Fruit fly (Drosophila melanogaster) whole organism, embryonic: Measurements from ENCODE around the gene cdi.
A peak's percentile ranks its signal among the peaks of the same experiment; 100 is the strongest.

ENCODE experiments used
- ATbp ChIP-seq: fragments of 200-800 bp; sonication (Bioruptor generic); optimal IDR thresholded peaks from 2 replicates; lab custom pipeline; 2017; ENCODE audit warnings: missing biosample characterization, mild to moderate bottlenecking, missing genetic modification characterization, missing genetic modification reagents
- CG10654 ChIP-seq: fragments of 200-800 bp; sonication (Bioruptor generic); optimal IDR thresholded peaks from 2 replicates; lab custom pipeline; 2016; ENCODE audit warnings: missing biosample characterization, missing genetic modification characterization
- CG11247 ChIP-seq: fragments of 200-800 bp; sonication (Bioruptor generic); IDR thresholded peaks from 2 replicates; pipeline ENCODE4 v1.3.6; 2022; ENCODE audit warnings: missing biosample characterization, missing genetic modification characterization
- CG11456 ChIP-seq: fragments of 200-800 bp; sonication (Bioruptor generic); IDR thresholded peaks from 3 replicates; pipeline ENCODE4 v1.3.6; 2022; ENCODE audit warnings: missing biosample characterization, missing genetic modification characterization
- CG14441 ChIP-seq: fragments of 200-800 bp; sonication (Bioruptor generic); IDR thresholded peaks from 2 replicates; pipeline ENCODE4 v1.3.6; 2022; ENCODE audit warnings: missing biosample characterization, missing genetic modification characterization
- CG14710 ChIP-seq: fragments of 200-800 bp; sonication (Bioruptor generic); optimal IDR thresholded peaks from 3 replicates; lab custom pipeline; 2019; ENCODE audit warnings: missing biosample characterization, mild to moderate bottlenecking, missing genetic modification characterization, moderate library complexity
- CG15479 ChIP-seq: fragments of 200-800 bp; sonication (Bioruptor generic); optimal IDR thresholded peaks from 3 replicates; lab custom pipeline; 2019; ENCODE audit warnings: missing biosample characterization, mild to moderate bottlenecking, missing genetic modification characterization, moderate library complexity
- CG16813 ChIP-seq: fragments of 200-800 bp; sonication (Bioruptor generic); IDR thresholded peaks from 3 replicates; pipeline ENCODE4 v1.3.6; 2022; ENCODE audit warnings: missing biosample characterization, missing genetic modification characterization; ENCODE audit not compliant: partially characterized antibody
- CG17186 ChIP-seq: fragments of 200-800 bp; sonication (Bioruptor generic); optimal IDR thresholded peaks from 3 replicates; lab custom pipeline; 2017; ENCODE audit warnings: missing biosample characterization, missing genetic modification reagents, missing genetic modification characterization
- CG2875 ChIP-seq: fragments of 200-800 bp; sonication (Bioruptor generic); optimal IDR thresholded peaks from 2 replicates; lab custom pipeline; 2017; ENCODE audit warnings: missing biosample characterization, mild to moderate bottlenecking, missing genetic modification characterization, missing genetic modification reagents
- CG30403 ChIP-seq: fragments of 200-800 bp; sonication (Bioruptor generic); optimal IDR thresholded peaks from 3 replicates; lab custom pipeline; 2016; ENCODE audit warnings: missing biosample characterization, missing genetic modification characterization
- CG30431 ChIP-seq: fragments of 200-800 bp; sonication (Bioruptor generic); optimal IDR thresholded peaks from 2 replicates; lab custom pipeline; 2017; ENCODE audit warnings: missing biosample characterization, missing genetic modification characterization
- CG31365 ChIP-seq: fragments of 200-800 bp; sonication (Bioruptor generic); optimal IDR thresholded peaks from 2 replicates; lab custom pipeline; 2018; ENCODE audit warnings: missing biosample characterization, mild to moderate bottlenecking, missing genetic modification characterization
- CG32532 ChIP-seq: fragments of 200-800 bp; sonication (Bioruptor generic); IDR thresholded peaks from 2 replicates; pipeline ENCODE4 v1.3.6; 2022; ENCODE audit warnings: missing biosample characterization, missing genetic modification characterization
- CG3726 ChIP-seq: fragments of 200-800 bp; sonication (Bioruptor generic); IDR thresholded peaks from 3 replicates; pipeline ENCODE4, ENCODE4 v1.3.6; 2022; ENCODE audit warnings: missing biosample characterization, missing genetic modification characterization
- CG4404 ChIP-seq: fragments of 200-800 bp; sonication (Bioruptor generic); IDR thresholded peaks from 2 replicates; pipeline ENCODE4 v1.3.6; 2022; ENCODE audit warnings: missing biosample characterization, missing genetic modification characterization
- CG5953 ChIP-seq: fragments of 200-800 bp; sonication (Bioruptor generic); IDR thresholded peaks from 2 replicates; pipeline ENCODE4 v1.3.6; 2022; ENCODE audit warnings: missing biosample characterization, missing genetic modification characterization
- CG8290 ChIP-seq, 3 experiments: fragments of 200-800 bp; sonication (Bioruptor generic); optimal IDR thresholded peaks; 2 replicates each; lab custom pipeline; 2016 to 2019; ENCODE audit warnings: missing biosample characterization in 3 of 3, missing genetic modification characterization in 3 of 3, mild to moderate bottlenecking in 2 of 3, moderate library complexity in 1 of 3
- CG8478 ChIP-seq: fragments of >200 bp; optimal IDR thresholded peaks from 2 replicates; lab custom pipeline; 2018
- CG9215 ChIP-seq: fragments of 200-800 bp; sonication (Bioruptor generic); IDR thresholded peaks from 2 replicates; pipeline ENCODE4 v1.3.6; 2022; ENCODE audit warnings: missing biosample characterization, missing genetic modification characterization
- CG9437 ChIP-seq: fragments of 200-800 bp; sonication (Bioruptor generic); optimal IDR thresholded peaks from 2 replicates; lab custom pipeline; 2018; ENCODE audit warnings: missing biosample characterization, mild to moderate bottlenecking, missing genetic modification characterization
- Dp ChIP-seq: fragments of 200-800 bp; sonication (Bioruptor generic); optimal IDR thresholded peaks from 2 replicates; lab custom pipeline; 2018; ENCODE audit warnings: missing biosample characterization, mild to moderate bottlenecking, missing genetic modification characterization, moderate library complexity
- Kr ChIP-seq: fragments of 200-800 bp; sonication (Bioruptor generic); optimal IDR thresholded peaks from 2 replicates; lab custom pipeline; 2017; ENCODE audit warnings: missing biosample characterization, mild to moderate bottlenecking, missing genetic modification characterization
- MESR4 ChIP-seq: fragments of 200-800 bp; sonication (Bioruptor generic); optimal IDR thresholded peaks from 2 replicates; lab custom pipeline; 2018; ENCODE audit warnings: missing biosample characterization, mild to moderate bottlenecking, missing genetic modification characterization, moderate library complexity
- Med ChIP-seq: fragments of 200-800 bp; sonication (Bioruptor generic); peaks from one replicate; lab custom pipeline; 2016; ENCODE audit warnings: missing biosample characterization, missing genetic modification characterization, mild to moderate bottlenecking, inconsistent platforms, moderate library complexity
- NC2β ChIP-seq: fragments of 200-800 bp; sonication (Bioruptor generic); optimal IDR thresholded peaks from 2 replicates; lab custom pipeline; 2016; ENCODE audit warnings: missing biosample characterization, missing genetic modification characterization
- Opbp ChIP-seq: fragments of 200-800 bp; sonication (Bioruptor generic); IDR thresholded peaks from 3 replicates; pipeline ENCODE4 v1.3.6; 2022; ENCODE audit warnings: missing biosample characterization, missing genetic modification characterization; ENCODE audit not compliant: partially characterized antibody
- Taf1 ChIP-seq: fragments of 200-800 bp; sonication (Bioruptor generic); IDR thresholded peaks from 2 replicates; pipeline ENCODE4 v1.3.6; 2022; ENCODE audit warnings: missing biosample characterization, missing genetic modification characterization
- al ChIP-seq: fragments of 200-800 bp; sonication (Bioruptor generic); IDR thresholded peaks from 2 replicates; pipeline ENCODE4 v1.3.6; 2022; ENCODE audit warnings: missing biosample characterization, missing genetic modification characterization
- bowl ChIP-seq: fragments of 200-800 bp; sonication (Bioruptor generic); IDR thresholded peaks from 2 replicates; pipeline ENCODE4 v1.3.6; 2022; ENCODE audit warnings: missing biosample characterization, missing genetic modification characterization
- ci ChIP-seq: fragments of 200-800 bp; sonication (Bioruptor generic); IDR thresholded peaks from 3 replicates; pipeline ENCODE4 v1.3.6; 2022; ENCODE audit warnings: missing biosample characterization, missing genetic modification characterization
- da ChIP-seq: fragments of 200-800 bp; sonication (Bioruptor generic); optimal IDR thresholded peaks from 2 replicates; lab custom pipeline; 2016; ENCODE audit warnings: missing biosample characterization, missing genetic modification characterization
- fd64A ChIP-seq: fragments of 200-800 bp; sonication (Bioruptor generic); optimal IDR thresholded peaks from 3 replicates; lab custom pipeline; 2018; ENCODE audit warnings: missing biosample characterization, mild to moderate bottlenecking, missing genetic modification characterization
- gcm2 ChIP-seq: fragments of 200-800 bp; sonication (Bioruptor generic); optimal IDR thresholded peaks from 2 replicates; lab custom pipeline; 2016; ENCODE audit warnings: missing biosample characterization, missing genetic modification characterization
- ham ChIP-seq: fragments of 200-800 bp; sonication (Bioruptor generic); IDR thresholded peaks from 2 replicates; pipeline ENCODE4 v1.3.6; 2022; ENCODE audit warnings: missing biosample characterization, missing genetic modification characterization
- nerfin-1 ChIP-seq: fragments of 200-800 bp; sonication (Bioruptor generic); optimal IDR thresholded peaks from 3 replicates; lab custom pipeline; 2019; ENCODE audit warnings: missing biosample characterization, mild to moderate bottlenecking, missing genetic modification characterization, moderate library complexity
- oc ChIP-seq: fragments of 200-800 bp; sonication (Bioruptor generic); optimal IDR thresholded peaks from 2 replicates; lab custom pipeline; 2018; ENCODE audit warnings: missing biosample characterization, mild to moderate bottlenecking, missing genetic modification characterization, moderate library complexity
- p53 ChIP-seq: fragments of 200-800 bp; sonication (Bioruptor generic); optimal IDR thresholded peaks from 2 replicates; lab custom pipeline; 2016; ENCODE audit warnings: missing biosample characterization, missing genetic modification characterization
- phol ChIP-seq: fragments of 200-800 bp; sonication (Bioruptor generic); optimal IDR thresholded peaks from 3 replicates; lab custom pipeline; 2018; ENCODE audit warnings: missing biosample characterization, mild to moderate bottlenecking, missing genetic modification characterization, moderate library complexity
- pros ChIP-seq: fragments of 200-800 bp; sonication (Bioruptor generic); optimal IDR thresholded peaks from 3 replicates; lab custom pipeline; 2019; ENCODE audit warnings: missing biosample characterization, mild to moderate bottlenecking, missing genetic modification characterization, moderate library complexity
- pum ChIP-seq: fragments of 200-800 bp; sonication (Bioruptor generic); optimal IDR thresholded peaks from 2 replicates; lab custom pipeline; 2016; ENCODE audit warnings: missing biosample characterization, missing genetic modification characterization
- ranshi ChIP-seq: fragments of 200-800 bp; sonication (Bioruptor generic); IDR thresholded peaks from 2 replicates; pipeline ENCODE4 v1.3.6; 2022; ENCODE audit warnings: missing biosample characterization, missing genetic modification characterization
- row ChIP-seq: fragments of 200-800 bp; sonication (Bioruptor generic); IDR thresholded peaks from 3 replicates; pipeline ENCODE4 v1.3.6; 2022; ENCODE audit warnings: missing biosample characterization, missing genetic modification characterization
- schlank ChIP-seq: fragments of 200-800 bp; sonication (Bioruptor generic); optimal IDR thresholded peaks from 2 replicates; lab custom pipeline; 2018; ENCODE audit warnings: missing biosample characterization, mild to moderate bottlenecking, missing genetic modification characterization
- sens ChIP-seq: fragments of 200-800 bp; sonication (Bioruptor generic); peaks from one replicate; lab custom pipeline; 2016; ENCODE audit warnings: missing biosample characterization, missing genetic modification characterization
- slbo ChIP-seq: fragments of 200-800 bp; sonication (Bioruptor generic); IDR thresholded peaks from 2 replicates; pipeline ENCODE4 v1.3.6; 2022; ENCODE audit warnings: missing biosample characterization, missing genetic modification characterization
- sr ChIP-seq: fragments of 200-800 bp; sonication (Bioruptor generic); IDR thresholded peaks from 3 replicates; pipeline ENCODE4 v1.3.6; 2022; ENCODE audit warnings: missing biosample characterization, missing genetic modification characterization
- tap ChIP-seq: fragments of 200-800 bp; optimal IDR thresholded peaks from 3 replicates; lab custom pipeline; 2019; ENCODE audit warnings: missing biosample characterization, mild to moderate bottlenecking, missing genetic modification characterization, moderate library complexity
- wdn ChIP-seq: fragments of 200-800 bp; sonication (Bioruptor generic); IDR thresholded peaks from 2 replicates; pipeline ENCODE4 v1.3.6; 2022; ENCODE audit warnings: missing biosample characterization, missing genetic modification characterization
- yki ChIP-seq: fragments of >200 bp; optimal IDR thresholded peaks from 3 replicates; lab custom pipeline; 2018
- zen ChIP-seq: fragments of 200-800 bp; sonication (Bioruptor generic); optimal IDR thresholded peaks from 3 replicates; lab custom pipeline; 2018; ENCODE audit warnings: missing biosample characterization, mild to moderate bottlenecking, missing genetic modification characterization, moderate library complexity

Gene cdi

dm6 chr3R:18999906-19000451 lies 94.1 kb downstream of the cdi start (continued):
- TF ChIP-seq sr (GFP tag; lab: Robert Waterston, UW) (no peak), CG10654 (no peak), ci (GFP tag; lab: Robert Waterston, UW) (0 out of 3 replicates have a peak, but pooled peaks have one; percentile 38), pros (GFP tag; lab: Kevin White, UChicago) (peak; percentile 93), nerfin-1 (tag; lab: Kevin White, UChicago) (peak; percentile 56), CG15479 (peak; percentile 21), sens (GFP tag; lab: Kevin White, UChicago) (peak; percentile 40), CG2875 (GFP tag; lab: Kevin White, UChicago) (peak; percentile 4), Med (GFP tag; lab: Kevin White, UChicago) (peak; percentile 54), ATbp (peak; percentile 39)

DNA sequence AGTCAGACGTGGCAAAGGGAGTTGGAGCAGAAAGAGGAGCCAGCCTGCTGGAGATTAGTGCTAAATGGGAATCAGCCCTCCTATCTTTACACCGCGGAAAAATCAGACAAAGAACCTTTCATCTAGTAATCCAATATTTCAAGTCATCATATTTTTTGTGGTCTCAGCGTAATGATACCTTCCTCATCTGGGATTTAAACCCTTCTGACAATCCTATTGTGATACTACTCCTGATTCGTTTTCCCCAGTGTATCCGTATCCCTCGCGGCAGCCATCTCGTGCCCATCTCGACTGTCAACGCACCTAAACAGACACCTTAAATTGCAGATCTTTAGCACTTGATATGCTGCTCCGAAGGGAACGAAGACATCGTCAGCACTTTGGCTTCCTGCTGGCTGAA lies 95.7 kb downstream of the cdi start:
- no peak for TF ChIP-seq p53 (GFP tag; lab: Kevin White, UChicago)
- no peak; the same call in 2 of the 3 replicates for TF ChIP-seq row (GFP tag; lab: Robert Waterston, UW)
- TF ChIP-seq CG16813, result no peak
- no peak for TF ChIP-seq CG9437 (GFP tag; lab: Kevin White, UChicago)
- no peak for TF ChIP-seq CG3726 (GFP tag; lab: Robert Waterston, UW)
- TF ChIP-seq CG8478 (lab: Kevin White, UChicago), result no peak
- TF ChIP-seq CG14710 (tag; lab: Kevin White, UChicago), result no peak
- TF ChIP-seq CG31365 (tag; lab: Kevin White, UChicago), result no peak
- no peak for TF ChIP-seq CG11247
- no peak for TF ChIP-seq al (GFP tag; lab: Robert Waterston, UW)
- TF ChIP-seq Dp (GFP tag; lab: Kevin White, UChicago), result no peak
- TF ChIP-seq oc (tag; lab: Kevin White, UChicago), result no peak
- 0 out of 3 replicates have a peak, but pooled peaks have one; percentile 18 for TF ChIP-seq CG11456
- TF ChIP-seq bowl (GFP tag; lab: Robert Waterston, UW), result no peak
- no peak for TF ChIP-seq yki (lab: Kevin White, UChicago)
- TF ChIP-seq Med (GFP tag; lab: Kevin White, UChicago), result peak; percentile 64
- no peak for TF ChIP-seq CG5953 (GFP tag; lab: Robert Waterston, UW)
- no peak for TF ChIP-seq fd64A (GFP tag; lab: Kevin White, UChicago)
- TF ChIP-seq Opbp, result no peak
- no peak for TF ChIP-seq MESR4 (GFP tag; lab: Kevin White, UChicago)
- peak; percentile 12 for TF ChIP-seq phol (tag; lab: Kevin White, UChicago)
- no peak for TF ChIP-seq Kr (GFP tag; lab: Kevin White, UChicago)
- TF ChIP-seq CG17186 (GFP tag; lab: Kevin White, UChicago), result no peak
- no peak for TF ChIP-seq CG8290 (GFP tag; optimal IDR thresholded peaks at IDR 0.05; lab: Kevin White, UChicago)
- TF ChIP-seq CG8290 (tag; optimal IDR thresholded peaks at IDR 0.05; lab: Kevin White, UChicago), result peak in 1 of 2 experiments; percentile 46
- TF ChIP-seq CG9215 (GFP tag; lab: Robert Waterston, UW), result no peak
- no peak for TF ChIP-seq gcm2 (GFP tag; lab: Kevin White, UChicago)
- no peak for TF ChIP-seq CG30431 (GFP tag; lab: Kevin White, UChicago)
- no peak for TF ChIP-seq NC2β (GFP tag; lab: Kevin White, UChicago)
- no peak for TF ChIP-seq schlank (tag; lab: Kevin White, UChicago)
- no peak for TF ChIP-seq CG30403
- no peak for TF ChIP-seq ham
- TF ChIP-seq CG32532 (GFP tag; lab: Robert Waterston, UW), result peak; percentile 25; the same call in 1 of the 2 replicates
- no peak for TF ChIP-seq CG14441 (GFP tag; lab: Robert Waterston, UW)
- TF ChIP-seq Taf1 (GFP tag; lab: Robert Waterston, UW), result no peak
- no peak for TF ChIP-seq tap (tag; lab: Kevin White, UChicago)
- TF ChIP-seq zen (tag; lab: Kevin White, UChicago), result no peak
- TF ChIP-seq slbo (GFP tag; lab: Robert Waterston, UW), result peak; percentile 47
- no peak for TF ChIP-seq CG4404 (GFP tag; lab: Robert Waterston, UW)
- TF ChIP-seq wdn (GFP tag; lab: Robert Waterston, UW), result 0 out of 2 replicates have a peak, but pooled peaks have one; percentile 10
- no peak for TF ChIP-seq pum (GFP tag; lab: Kevin White, UChicago)
- peak; percentile 41; the same call in 1 of the 2 replicates for TF ChIP-seq ranshi
- TF ChIP-seq da, result no peak
